Worm (Caenorhabditis elegans): ENCODE measurements around the gene T11B7.5.

The T11B7.5 gene

ce11 chrIV:8817639-8818038 lies 38.2 kb downstream of the T11B7.5 start, which contains the start of gene T28C6.10:
TSS of gene T28C6.10 (plus strand) at chrIV:8817939.
- TF ChIP-seq nhr-42 (GFP tag; IDR thresholded peaks at IDR 0.05), result no peak
- no peak for TF ChIP-seq madf-5 (GFP tag; IDR thresholded peaks at IDR 0.05)
- TF ChIP-seq php-3 (GFP tag; IDR thresholded peaks at IDR 0.05), result no peak
- no peak for TF ChIP-seq mdt-29 (GFP tag; IDR thresholded peaks at IDR 0.05)
- no peak for TF ChIP-seq ceh-28 (tag; optimal IDR thresholded peaks at IDR 0.05)
- no peak for TF ChIP-seq R02D3.7 (tag; optimal IDR thresholded peaks at IDR 0.05)
- TF ChIP-seq egl-27 (tag; optimal IDR thresholded peaks at IDR 0.05), result no peak
- TF ChIP-seq nhr-11 (tag; optimal IDR thresholded peaks at IDR 0.05), result no peak
- TF ChIP-seq ZK546.5 (tag; optimal IDR thresholded peaks at IDR 0.05), result no peak
- TF ChIP-seq F10B5.3 (tag; optimal IDR thresholded peaks at IDR 0.05), result no peak
- no peak for TF ChIP-seq nhr-111 (GFP tag; optimal IDR thresholded peaks at IDR 0.05)
- no peak for TF ChIP-seq vab-7 (GFP tag; IDR thresholded peaks at IDR 0.05)
- no peak for TF ChIP-seq skn-1 (tag; optimal IDR thresholded peaks at IDR 0.05)

DNA sequence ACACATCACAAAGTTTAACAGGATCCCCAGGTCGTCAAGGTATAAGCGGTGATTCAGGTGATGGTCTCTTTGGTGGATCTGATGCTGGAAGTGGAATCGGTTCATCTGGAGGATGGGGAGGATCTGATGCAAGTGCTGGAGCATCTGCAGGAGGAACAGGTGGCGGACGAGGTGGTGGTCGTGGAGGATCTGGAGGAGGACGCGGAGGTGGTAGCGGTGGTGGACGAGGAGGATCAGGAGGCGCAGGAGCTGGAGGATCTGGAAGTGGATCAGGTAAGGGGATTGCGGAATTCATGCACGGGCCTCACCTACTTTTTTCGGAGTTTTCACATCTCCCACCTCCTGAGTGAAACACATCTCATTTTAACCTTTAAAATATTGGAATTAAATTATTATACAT lies 39.2 kb downstream of the T11B7.5 start:
- TF ChIP-seq set-16 (GFP tag; IDR thresholded peaks at IDR 0.05) (peak; percentile 93; the same call in 1 of the 2 replicates), zfp-2 (tag; optimal IDR thresholded peaks at IDR 0.05) (no peak), dmd-8 (GFP tag; IDR thresholded peaks at IDR 0.05) (0 out of 2 replicates have a peak, but pooled peaks have one; percentile 7), mdl-1 (tag; optimal IDR thresholded peaks at IDR 0.05) (no peak), mes-2 (tag; optimal IDR thresholded peaks at IDR 0.05; ENCODE audit: poor library complexity, severe bottlenecking) (no peak)

- TF ChIP-seq nhr-111 (GFP tag; optimal IDR thresholded peaks at IDR 0.05) (no peak), mxl-3 (GFP tag; optimal IDR thresholded peaks at IDR 0.05) (no peak), egl-27 (tag; optimal IDR thresholded peaks at IDR 0.05) (no peak), T26A8.4 (GFP tag; IDR thresholded peaks at IDR 0.05) (no peak), ZK337.2 (GFP tag; IDR thresholded peaks at IDR 0.05) (no peak), mdl-1 (tag; optimal IDR thresholded peaks at IDR 0.05) (no peak), R02D3.7 (tag; optimal IDR thresholded peaks at IDR 0.05) (no peak), mxl-2 (GFP tag; conservative IDR thresholded peaks at IDR 0.05) (no peak), tag-97 (GFP tag; IDR thresholded peaks at IDR 0.05) (no peak), pqm-1 (tag; optimal IDR thresholded peaks at IDR 0.05) (no peak)
Measured at ce11 chrIV:8816029-8816428, 39.8 kb downstream of the T11B7.5 start, which contains the start of gene grsp-2. TSS of gene grsp-2 (plus strand) at chrIV:8816329.

- TF ChIP-seq gei-8 (GFP tag; optimal IDR thresholded peaks at IDR 0.05) (no peak), ZK546.5 (tag; optimal IDR thresholded peaks at IDR 0.05) (no peak), lim-7 (GFP tag; IDR thresholded peaks at IDR 0.05) (no peak), nhr-28 (tag; optimal IDR thresholded peaks at IDR 0.05) (peak; percentile 75), nhr-77 (tag; optimal IDR thresholded peaks at IDR 0.05) (no peak), hlh-30 (tag; optimal IDR thresholded peaks at IDR 0.05; ENCODE audit: insufficient read depth) (peak; percentile 0)
Measured at ce11 chrIV:8815162-8815561, 40.7 kb downstream of the T11B7.5 start.

- peak; percentile 72 for TF ChIP-seq aha-1 (tag)
- TF ChIP-seq egl-27 (tag; optimal IDR thresholded peaks at IDR 0.05), result no peak
- TF ChIP-seq F37D6.2 (tag; optimal IDR thresholded peaks at IDR 0.05), result no peak
- TF ChIP-seq nhr-11 (tag; optimal IDR thresholded peaks at IDR 0.05), result peak; percentile 8
Measured at ce11 chrIV:8813614-8814013, 42.2 kb downstream of the T11B7.5 start, which contains the start of gene exc-5. TSS of gene exc-5 (minus strand) at chrIV:8813670.

DNA sequence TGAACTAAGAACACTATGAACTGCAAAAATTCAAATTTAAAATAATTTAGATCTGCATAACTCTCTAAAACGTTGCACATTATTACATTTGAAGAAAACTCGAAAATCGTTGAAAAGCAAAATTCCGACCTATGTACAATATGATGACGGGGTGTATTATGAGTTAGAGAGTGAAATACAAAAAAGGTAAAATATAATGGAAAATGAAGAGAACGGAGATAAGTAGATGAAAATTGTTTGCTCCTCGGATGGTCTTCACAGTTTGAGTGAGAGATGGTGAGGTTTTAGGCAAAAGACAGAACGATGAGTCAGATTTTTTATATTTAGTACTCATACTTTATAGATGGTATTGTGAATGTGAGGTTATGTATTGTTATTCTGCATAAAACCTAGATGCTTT lies 48.5 kb downstream of the T11B7.5 start:
- TF ChIP-seq ama-1 (optimal IDR thresholded peaks at IDR 0.05) (no peak), nhr-28 (tag; optimal IDR thresholded peaks at IDR 0.05) (peak; percentile 1), mxl-3 (GFP tag; optimal IDR thresholded peaks at IDR 0.05) (no peak), dve-1 (tag; optimal IDR thresholded peaks at IDR 0.05; ENCODE audit: insufficient read depth) (peak; percentile 48), F26F4.8 (GFP tag; conservative IDR thresholded peaks at IDR 0.05) (no peak), T26A8.4 (GFP tag; IDR thresholded peaks at IDR 0.05) (no peak), F44E2.7 (GFP tag; IDR thresholded peaks at IDR 0.05) (no peak), cey-2 (tag; optimal IDR thresholded peaks at IDR 0.05; ENCODE audit: borderline replicate concordance, insufficient read depth) (no peak), nhr-25 (tag; optimal IDR thresholded peaks at IDR 0.05; ENCODE audit: borderline replicate concordance, insufficient read depth) (no peak), daf-16 (GFP tag; optimal IDR thresholded peaks at IDR 0.05) (no peak), daf-16 (tag; optimal IDR thresholded peaks at IDR 0.05) (peak; percentile 51), mdl-1 (tag; optimal IDR thresholded peaks at IDR 0.05) (no peak), madf-5 (GFP tag; IDR thresholded peaks at IDR 0.05) (no peak), pqm-1 (tag; optimal IDR thresholded peaks at IDR 0.05) (peak; percentile 9)
